Worm (Caenorhabditis elegans): Measurements from ENCODE around the gene ins-1.
A peak's percentile ranks its signal among the peaks of the same experiment; 100 is the strongest.

Gene ins-1

ce11 chrIV:10467347-10467746, 30.8 kb downstream of the ins-1 start (continued):
- TF ChIP-seq mes-2 (tag; optimal IDR thresholded peaks at IDR 0.05; ENCODE audit: poor library complexity, severe bottlenecking) (no peak), nhr-25 (tag; optimal IDR thresholded peaks at IDR 0.05; ENCODE audit: borderline replicate concordance, insufficient read depth) (no peak), dve-1 (tag; optimal IDR thresholded peaks at IDR 0.05; ENCODE audit: insufficient read depth) (peak; percentile 47), T20F7.1 (GFP tag; optimal IDR thresholded peaks at IDR 0.05) (no peak), daf-12 (tag; optimal IDR thresholded peaks at IDR 0.05) (no peak), nhr-11 (tag; optimal IDR thresholded peaks at IDR 0.05) (no peak), spr-3 (GFP tag; optimal IDR thresholded peaks at IDR 0.05) (no peak), hlh-11 (tag; optimal IDR thresholded peaks at IDR 0.05) (peak; percentile 64), fkh-10 (GFP tag; optimal IDR thresholded peaks at IDR 0.05) (no peak), dmd-6 (GFP tag; IDR thresholded peaks at IDR 0.05) (peak; percentile 91), D1046.2 (GFP tag; IDR thresholded peaks at IDR 0.05) (no peak), unc-39 (tag; optimal IDR thresholded peaks at IDR 0.05) (no peak), ceh-20 (GFP tag; IDR thresholded peaks at IDR 0.05) (no peak), tra-1 (GFP tag; IDR thresholded peaks at IDR 0.05) (0 out of 2 replicates have a peak, but pooled peaks have one; percentile 23), snpc-4 (tag; optimal IDR thresholded peaks at IDR 0.05) (no peak)

ce11 chrIV:10468662-10469061, 32.2 kb downstream of the ins-1 start:
- TF ChIP-seq mdl-1 (tag; optimal IDR thresholded peaks at IDR 0.05), result no peak
- peak; percentile 47 for TF ChIP-seq nhr-28 (tag; optimal IDR thresholded peaks at IDR 0.05)
- TF ChIP-seq hlh-11 (tag; optimal IDR thresholded peaks at IDR 0.05), result peak; percentile 38
- TF ChIP-seq pqm-1 (tag; optimal IDR thresholded peaks at IDR 0.05), result peak; percentile 22
- no peak for TF ChIP-seq ceh-20 (GFP tag; IDR thresholded peaks at IDR 0.05)
- TF ChIP-seq dmd-6 (GFP tag; IDR thresholded peaks at IDR 0.05), result peak; percentile 64; the same call in 1 of the 2 replicates
- no peak for TF ChIP-seq fos-1 (tag; optimal IDR thresholded peaks at IDR 0.05)
- TF ChIP-seq daf-8 (GFP tag; IDR thresholded peaks at IDR 0.05), result no peak
- TF ChIP-seq lim-7 (GFP tag; IDR thresholded peaks at IDR 0.05), result no peak

- peak; percentile 92 for TF ChIP-seq aha-1 (tag)
- peak; percentile 10 for TF ChIP-seq dve-1 (tag; optimal IDR thresholded peaks at IDR 0.05; ENCODE audit: insufficient read depth)
- TF ChIP-seq egl-27 (tag; optimal IDR thresholded peaks at IDR 0.05), result no peak
- peak; percentile 85 for TF ChIP-seq dmd-6 (GFP tag; IDR thresholded peaks at IDR 0.05)
- TF ChIP-seq lin-1 (GFP tag; IDR thresholded peaks at IDR 0.05), result 0 out of 2 replicates have a peak, but pooled peaks have one; percentile 26
- no peak for TF ChIP-seq daf-16 (GFP tag; optimal IDR thresholded peaks at IDR 0.05)
- peak; percentile 24 for TF ChIP-seq daf-16 (tag; optimal IDR thresholded peaks at IDR 0.05)
- no peak for TF ChIP-seq nhr-41 (GFP tag; IDR thresholded peaks at IDR 0.05)
- TF ChIP-seq ama-1 (optimal IDR thresholded peaks at IDR 0.05), result no peak
- TF ChIP-seq ctbp-1 (GFP tag; IDR thresholded peaks at IDR 0.05), result no peak
- peak; percentile 6 for TF ChIP-seq jun-1 (tag; optimal IDR thresholded peaks at IDR 0.05)
- no peak for TF ChIP-seq ZK546.5 (tag; optimal IDR thresholded peaks at IDR 0.05)
- TF ChIP-seq nhr-28 (tag; optimal IDR thresholded peaks at IDR 0.05), result peak; percentile 39
- TF ChIP-seq F37D6.2 (tag; optimal IDR thresholded peaks at IDR 0.05), result no peak
- TF ChIP-seq pqm-1 (tag; optimal IDR thresholded peaks at IDR 0.05), result peak; percentile 51
- no peak for TF ChIP-seq arid-1 (GFP tag; conservative IDR thresholded peaks at IDR 0.05)
- peak; percentile 77 for TF ChIP-seq hlh-11 (tag; optimal IDR thresholded peaks at IDR 0.05)
- no peak for TF ChIP-seq nhr-11 (tag; optimal IDR thresholded peaks at IDR 0.05)
- no peak for TF ChIP-seq nhr-25 (tag; optimal IDR thresholded peaks at IDR 0.05; ENCODE audit: borderline replicate concordance, insufficient read depth)
- TF ChIP-seq lin-29 (GFP tag; IDR thresholded peaks at IDR 0.05), result no peak
- TF ChIP-seq tag-97 (GFP tag; IDR thresholded peaks at IDR 0.05), result no peak
- peak; percentile 13 for TF ChIP-seq nhr-10 (tag; optimal IDR thresholded peaks at IDR 0.05)
Observed at ce11 chrIV:10469494-10469893, 33.0 kb downstream of the ins-1 start, which contains the start of gene ugt-44. ugt-44 (plus strand) TSS chrIV:10469741.

ce11 chrIV:10472478-10472877, 36.0 kb downstream of the ins-1 start, which contains the start of gene bgnt-1.1:
bgnt-1.1 (plus strand) TSS chrIV:10472778.
- TF ChIP-seq aha-1 (tag) (peak; percentile 44), spr-3 (GFP tag; optimal IDR thresholded peaks at IDR 0.05) (no peak), rbr-2 (tag; optimal IDR thresholded peaks at IDR 0.05) (no peak), lin-1 (GFP tag; IDR thresholded peaks at IDR 0.05) (no peak)

Data from whole organism, L4 larva.